Fruit fly (Drosophila melanogaster): ENCODE data around the gene CG5916.

The CG5916 gene

dm6 chr3R:16157564-16158242 lies 10.9 kb downstream of the CG5916 start (continued):
- no peak for TF ChIP-seq CG6854 (GFP tag; optimal IDR thresholded peaks at IDR 0.05)
- TF ChIP-seq pdm3 (GFP tag; optimal IDR thresholded peaks at IDR 0.05), result peak; percentile 66
- peak; percentile 74 for TF ChIP-seq Sox102F (GFP tag; optimal IDR thresholded peaks at IDR 0.05)
- peak; percentile 61; the same call in 2 of the 3 replicates for TF ChIP-seq eg (GFP tag; IDR thresholded peaks at IDR 0.05)
- peak in 1 of 2 experiments; percentile 75 for TF ChIP-seq salr (GFP tag; optimal IDR thresholded peaks at IDR 0.05)
- peak; percentile 57 for TF ChIP-seq achi (GFP tag; optimal IDR thresholded peaks at IDR 0.05)
- TF ChIP-seq CG15336 (GFP tag; IDR thresholded peaks at IDR 0.05), result peak; percentile 79; the same call in 1 of the 2 replicates
- peak; percentile 75 for TF ChIP-seq CG34406 (GFP tag; optimal IDR thresholded peaks at IDR 0.05)
- peak; percentile 67 for TF ChIP-seq CG10631 (GFP tag; optimal IDR thresholded peaks at IDR 0.05)
- no peak for TF ChIP-seq Gug (GFP tag; IDR thresholded peaks at IDR 0.05)
- TF ChIP-seq CG4318 (GFP tag; optimal IDR thresholded peaks at IDR 0.05), result peak; percentile 31
- TF ChIP-seq CG8319 (GFP tag; optimal IDR thresholded peaks at IDR 0.05), result peak; percentile 37
- peak; percentile 47 for TF ChIP-seq Blimp-1 (GFP tag; optimal IDR thresholded peaks at IDR 0.05)
- peak; percentile 61 for TF ChIP-seq lz (GFP tag; optimal IDR thresholded peaks at IDR 0.05)
- TF ChIP-seq CG32006 (GFP tag; optimal IDR thresholded peaks at IDR 0.05), result peak; percentile 77
- peak; percentile 45 for TF ChIP-seq dac (GFP tag; optimal IDR thresholded peaks at IDR 0.05)
- TF ChIP-seq ss (GFP tag; optimal IDR thresholded peaks at IDR 0.05), result peak; percentile 47 to 53
- peak; percentile 52 for TF ChIP-seq CG31627 (GFP tag; optimal IDR thresholded peaks at IDR 0.05)
- peak; percentile 78 for TF ChIP-seq topi (GFP tag; optimal IDR thresholded peaks at IDR 0.05)
- peak; percentile 15 for TF ChIP-seq CG1621 (tag; optimal IDR thresholded peaks at IDR 0.05)
- TF ChIP-seq Met (GFP tag; optimal IDR thresholded peaks at IDR 0.05), result peak; percentile 75
- TF ChIP-seq cyc (GFP tag; optimal IDR thresholded peaks at IDR 0.05), result peak; percentile 46
- TF ChIP-seq fkh (GFP tag; optimal IDR thresholded peaks at IDR 0.05), result no peak
- peak; percentile 28 for TF ChIP-seq CG16779 (tag; optimal IDR thresholded peaks at IDR 0.05)
- TF ChIP-seq CG6808 (GFP tag; optimal IDR thresholded peaks at IDR 0.05), result peak; percentile 63
- peak; percentile 45; the same call in 1 of the 3 replicates for TF ChIP-seq CG6163 (GFP tag; IDR thresholded peaks at IDR 0.05)
- TF ChIP-seq Lpt (GFP tag; optimal IDR thresholded peaks at IDR 0.05), result peak; percentile 26
- peak; percentile 66 for TF ChIP-seq CG11762 (GFP tag; optimal IDR thresholded peaks at IDR 0.05; ENCODE audit: insufficient read depth)
- TF ChIP-seq OdsH (GFP tag; optimal IDR thresholded peaks at IDR 0.05), result peak; percentile 67
- TF ChIP-seq CG8632 (GFP tag; optimal IDR thresholded peaks at IDR 0.05), result peak; percentile 69
- peak; percentile 94 for TF ChIP-seq vri (GFP tag; optimal IDR thresholded peaks at IDR 0.05)
- TF ChIP-seq CG6792 (GFP tag; optimal IDR thresholded peaks at IDR 0.05), result peak; percentile 60

dm6 chr3R:16168088-16168487 lies 21.3 kb downstream of the CG5916 start:
- TF ChIP-seq net (GFP tag; optimal IDR thresholded peaks at IDR 0.05), result no peak
- TF ChIP-seq CG6854 (GFP tag; optimal IDR thresholded peaks at IDR 0.05), result no peak
- no peak for TF ChIP-seq CG8119 (GFP tag; IDR thresholded peaks at IDR 0.05)
- no peak for TF ChIP-seq Eip75B (GFP tag; optimal IDR thresholded peaks at IDR 0.05)
- no peak for TF ChIP-seq Met (GFP tag; optimal IDR thresholded peaks at IDR 0.05)
- no peak for TF ChIP-seq CG11762 (GFP tag; optimal IDR thresholded peaks at IDR 0.05; ENCODE audit: insufficient read depth)
- no peak for TF ChIP-seq Smox (GFP tag; optimal IDR thresholded peaks at IDR 0.05)
- no peak for TF ChIP-seq vri (GFP tag; optimal IDR thresholded peaks at IDR 0.05)

dm6 chr3R:16171747-16172146 lies 24.9 kb downstream of the CG5916 start, which contains the start of gene CG8925:
Gene CG8925 (plus strand): TSS chr3R:16171991.
- TF ChIP-seq CG16779 (tag; optimal IDR thresholded peaks at IDR 0.05) (no peak), vri (GFP tag; optimal IDR thresholded peaks at IDR 0.05) (peak; percentile 34)
